In genomic region chr3R:30114286-30114803, dm6 we compare ENCODE assay signal across 1 fruit fly cellular context.
TF ChIP-seq lines count a peak whose summit lies in the region.

No protein-coding gene starts in this region.

TF ChIP-seq in whole organism, embryonic, 481 proteins besides CTCF, POLR2A, EP300 and RAD21 (continued from another document):
- TF ChIP-seq Abd-B (GFP tag; optimal IDR thresholded peaks at IDR 0.05; lab: Kevin White, UChicago) (no peak), inv (GFP tag; IDR thresholded peaks at IDR 0.05; lab: Robert Waterston, UW; ENCODE audit: partially characterized antibody) (no peak), Dip2 (GFP tag; IDR thresholded peaks at IDR 0.05; lab: Robert Waterston, UW) (no peak), zen2 (GFP tag; IDR thresholded peaks at IDR 0.05; lab: Robert Waterston, UW; ENCODE audit: partially characterized antibody) (peak; percentile 13; the same call in 1 of the 3 replicates), CG4282 (GFP tag; optimal IDR thresholded peaks at IDR 0.05; lab: Kevin White, UChicago) (no peak), ci (GFP tag; IDR thresholded peaks at IDR 0.05; lab: Robert Waterston, UW) (no peak), fu2 (GFP tag; optimal IDR thresholded peaks at IDR 0.05; lab: Kevin White, UChicago) (no peak), NK7.1 (GFP tag; optimal IDR thresholded peaks at IDR 0.05; lab: Kevin White, UChicago) (no peak), bsh (GFP tag; optimal IDR thresholded peaks at IDR 0.05; lab: Kevin White, UChicago) (no peak), Lim3 (GFP tag; IDR thresholded peaks at IDR 0.05; lab: Robert Waterston, UW) (no peak), CG3163 (GFP tag; optimal IDR thresholded peaks at IDR 0.05; lab: Kevin White, UChicago) (peak; percentile 60), CG8290 (GFP tag; optimal IDR thresholded peaks at IDR 0.05; lab: Kevin White, UChicago) (no peak), CG8290 (tag; optimal IDR thresholded peaks at IDR 0.05; lab: Kevin White, UChicago) (peak in 1 of 2 experiments; percentile 8), pum (GFP tag; optimal IDR thresholded peaks at IDR 0.05; lab: Kevin White, UChicago) (no peak), CG12219 (GFP tag; optimal IDR thresholded peaks at IDR 0.05; lab: Kevin White, UChicago) (no peak), z (GFP tag; IDR thresholded peaks at IDR 0.05; lab: Robert Waterston, UW) (0 out of 3 replicates have a peak, but pooled peaks have one; percentile 30), CG10959 (GFP tag; IDR thresholded peaks at IDR 0.05; lab: Robert Waterston, UW) (no peak), E2f2 (GFP tag; IDR thresholded peaks at IDR 0.05; lab: Robert Waterston, UW) (no peak), Six4 (GFP tag; optimal IDR thresholded peaks at IDR 0.05; lab: Kevin White, UChicago) (no peak), CG15601 (tag; optimal IDR thresholded peaks at IDR 0.05; lab: Kevin White, UChicago) (no peak), ab (GFP tag; optimal IDR thresholded peaks at IDR 0.05; lab: Kevin White, UChicago) (no peak), amos (GFP tag; IDR thresholded peaks at IDR 0.05; lab: Robert Waterston, UW; ENCODE audit: partially characterized antibody) (no peak), CG42726 (GFP tag; IDR thresholded peaks at IDR 0.05; lab: Robert Waterston, UW; ENCODE audit: partially characterized antibody) (no peak), Dp (GFP tag; optimal IDR thresholded peaks at IDR 0.05; lab: Kevin White, UChicago) (no peak), D19A (tag; optimal IDR thresholded peaks at IDR 0.05; lab: Kevin White, UChicago) (no peak), Jarid2 (GFP tag; optimal IDR thresholded peaks at IDR 0.05; lab: Kevin White, UChicago) (no peak), Med (GFP tag; lab: Kevin White, UChicago) (peak; percentile 38), unc-4 (GFP tag; IDR thresholded peaks at IDR 0.05; lab: Robert Waterston, UW; ENCODE audit: partially characterized antibody) (0 out of 2 replicates have a peak, but pooled peaks have one; percentile 15), CG14441 (GFP tag; IDR thresholded peaks at IDR 0.05; lab: Robert Waterston, UW) (no peak), sob (GFP tag; IDR thresholded peaks at IDR 0.05; lab: Robert Waterston, UW) (no peak), CG4328 (GFP tag; optimal IDR thresholded peaks at IDR 0.05; lab: Kevin White, UChicago) (no peak), CG13775 (GFP tag; optimal IDR thresholded peaks at IDR 0.05; lab: Kevin White, UChicago) (no peak)
